Fruit fly (Drosophila melanogaster) whole organism, embryonic: ENCODE data around the gene mRpS14.
A peak's percentile ranks its signal among the peaks of the same experiment; 100 is the strongest.

Source experiments
- Aef1 ChIP-seq: fragments of 200-800 bp; sonication (Bioruptor generic); IDR thresholded peaks from 3 replicates; pipeline ENCODE4 v1.3.6; 2022; ENCODE audit warnings: missing biosample characterization, missing genetic modification characterization
- Antp ChIP-seq: fragments of 200-800 bp; sonication (Bioruptor generic); optimal IDR thresholded peaks from 3 replicates; lab custom pipeline; 2016; ENCODE audit warnings: missing biosample characterization, missing genetic modification characterization
- CG10366 ChIP-seq: fragments of 200-800 bp; sonication (Bioruptor generic); IDR thresholded peaks from 2 replicates; pipeline ENCODE4 v1.3.6; 2022; ENCODE audit warnings: missing biosample characterization, missing genetic modification characterization
- CG10462 ChIP-seq: fragments of 200-800 bp; sonication (Bioruptor generic); optimal IDR thresholded peaks from 2 replicates; lab custom pipeline; 2016; ENCODE audit warnings: missing biosample characterization, missing genetic modification characterization
- CG11504 ChIP-seq: fragments of 200-800 bp; sonication (Bioruptor generic); optimal IDR thresholded peaks from 3 replicates; lab custom pipeline; 2019; ENCODE audit warnings: missing biosample characterization, mild to moderate bottlenecking, missing genetic modification characterization, moderate library complexity
- CG14050 ChIP-seq: fragments of 200-800 bp; sonication (Bioruptor generic); IDR thresholded peaks from 3 replicates; pipeline ENCODE4 v1.3.6; 2022; ENCODE audit warnings: missing biosample characterization, missing genetic modification characterization
- CG1603 ChIP-seq: fragments of 200-800 bp; sonication (Bioruptor generic); optimal IDR thresholded peaks from 2 replicates; lab custom pipeline; 2019; ENCODE audit warnings: missing biosample characterization, mild to moderate bottlenecking, missing genetic modification characterization, moderate library complexity
- CG16813 ChIP-seq: fragments of 200-800 bp; sonication (Bioruptor generic); IDR thresholded peaks from 3 replicates; pipeline ENCODE4 v1.3.6; 2022; ENCODE audit warnings: missing biosample characterization, missing genetic modification characterization; ENCODE audit not compliant: partially characterized antibody
- CG2712 ChIP-seq: fragments of 200-800 bp; optimal IDR thresholded peaks from 3 replicates; lab custom pipeline; 2019; ENCODE audit warnings: missing biosample characterization, mild to moderate bottlenecking, missing genetic modification characterization, moderate library complexity
- CG3847 ChIP-seq: fragments of 200-800 bp; sonication (Bioruptor generic); IDR thresholded peaks from 2 replicates; pipeline ENCODE4 v1.3.6; 2022; ENCODE audit warnings: missing biosample characterization, missing genetic modification characterization
- CG4424 ChIP-seq: fragments of 200-800 bp; sonication (Bioruptor generic); optimal IDR thresholded peaks from 3 replicates; lab custom pipeline; 2016; ENCODE audit warnings: missing biosample characterization, missing genetic modification characterization
- CG4730 ChIP-seq: fragments of 200-800 bp; sonication (Bioruptor generic); IDR thresholded peaks from 2 replicates; pipeline ENCODE4 v1.3.6; 2022; ENCODE audit warnings: missing biosample characterization, missing genetic modification characterization
- CG7839 ChIP-seq: fragments of 200-800 bp; sonication (Bioruptor generic); optimal IDR thresholded peaks from 3 replicates; lab custom pipeline; 2018; ENCODE audit warnings: missing biosample characterization, mild to moderate bottlenecking, missing genetic modification characterization, moderate library complexity
- CG9932 ChIP-seq: fragments of 200-800 bp; sonication (Bioruptor generic); IDR thresholded peaks from 2 replicates; pipeline ENCODE4 v1.3.6; 2022; ENCODE audit warnings: missing biosample characterization, missing genetic modification characterization
- Chrac-16 ChIP-seq: fragments of 200-800 bp; sonication (Bioruptor generic); optimal IDR thresholded peaks from 3 replicates; lab custom pipeline; 2016; ENCODE audit warnings: missing biosample characterization, missing genetic modification characterization
- CkIIα-i1 ChIP-seq: fragments of 200-800 bp; sonication (Bioruptor generic); IDR thresholded peaks from 2 replicates; pipeline ENCODE4 v1.3.6; 2022; ENCODE audit warnings: missing biosample characterization, missing genetic modification characterization
- Dip2 ChIP-seq: fragments of 200-800 bp; sonication (Bioruptor generic); IDR thresholded peaks from 2 replicates; pipeline ENCODE4 v1.3.6; 2022; ENCODE audit warnings: missing biosample characterization, missing genetic modification characterization
- Dll ChIP-seq: fragments of 200-800 bp; sonication (Bioruptor generic); IDR thresholded peaks from 4 replicates; pipeline ENCODE4 v1.3.6; 2022; ENCODE audit warnings: missing biosample characterization, missing genetic modification characterization; ENCODE audit not compliant: partially characterized antibody
- Doc2 ChIP-seq: fragments of 200-800 bp; sonication (Bioruptor generic); IDR thresholded peaks from 2 replicates; pipeline ENCODE4 v1.3.6; 2022; ENCODE audit warnings: missing biosample characterization, missing genetic modification characterization
- E2f1 ChIP-seq: fragments of 200-800 bp; sonication (Bioruptor generic); IDR thresholded peaks from 2 replicates; pipeline ENCODE4 v1.3.6; 2022; ENCODE audit warnings: missing biosample characterization, missing genetic modification characterization
- Fer1 ChIP-seq: fragments of 200-800 bp; sonication (Bioruptor generic); optimal IDR thresholded peaks from 2 replicates; lab custom pipeline; 2017; ENCODE audit warnings: missing biosample characterization, mild to moderate bottlenecking, missing genetic modification characterization
- HLH4C ChIP-seq: fragments of 200-800 bp; sonication (Bioruptor generic); IDR thresholded peaks from 3 replicates; pipeline ENCODE4 v1.3.6; 2022; ENCODE audit warnings: missing biosample characterization, missing genetic modification characterization; ENCODE audit not compliant: partially characterized antibody
- Hr39 ChIP-seq: fragments of >200 bp; optimal IDR thresholded peaks from 2 replicates; lab custom pipeline; 2017
- Hr78 ChIP-seq, 2 experiments: fragments of 200-800 bp in 1 of 2; fragments of >200 bp in 1 of 2; sonication (Bioruptor generic) in 1 of 2; optimal IDR thresholded peaks; 2 replicates each; lab custom pipeline; 2017 to 2019; ENCODE audit warnings: missing biosample characterization in 2 of 2, missing genetic modification characterization in 2 of 2, mild to moderate bottlenecking in 1 of 2, moderate library complexity in 1 of 2
- Kr ChIP-seq: fragments of 200-800 bp; sonication (Bioruptor generic); optimal IDR thresholded peaks from 2 replicates; lab custom pipeline; 2017; ENCODE audit warnings: missing biosample characterization, mild to moderate bottlenecking, missing genetic modification characterization
- NFAT ChIP-seq: fragments of 200-800 bp; sonication (Bioruptor generic); IDR thresholded peaks from 2 replicates; pipeline ENCODE4 v1.3.6; 2022; ENCODE audit warnings: missing biosample characterization, missing genetic modification characterization
- Poxn ChIP-seq: fragments of 200-800 bp; sonication (Bioruptor generic); IDR thresholded peaks from 2 replicates; pipeline ENCODE4 v1.3.6; 2022; ENCODE audit warnings: missing biosample characterization, missing genetic modification characterization
- Side ChIP-seq: fragments of 200-800 bp; sonication (Bioruptor generic); optimal IDR thresholded peaks from 2 replicates; lab custom pipeline; 2016; ENCODE audit warnings: missing biosample characterization, missing genetic modification characterization
- Spps ChIP-seq: fragments of 200-800 bp; sonication (Bioruptor generic); optimal IDR thresholded peaks from 2 replicates; lab custom pipeline; 2018; ENCODE audit warnings: missing biosample characterization, mild to moderate bottlenecking, missing genetic modification characterization
- bab2 ChIP-seq: fragments of 200-800 bp; sonication (Bioruptor generic); optimal IDR thresholded peaks from 2 replicates; lab custom pipeline; 2016; ENCODE audit warnings: missing biosample characterization, missing genetic modification characterization
- btn ChIP-seq: fragments of 200-800 bp; sonication (Bioruptor generic); optimal IDR thresholded peaks from 2 replicates; lab custom pipeline; 2016; ENCODE audit warnings: missing biosample characterization, missing genetic modification characterization
- chinmo ChIP-seq: fragments of 200-800 bp; sonication (Bioruptor generic); IDR thresholded peaks from 4 replicates; pipeline ENCODE4 v1.3.6; 2022; ENCODE audit warnings: missing biosample characterization, missing genetic modification characterization; ENCODE audit not compliant: partially characterized antibody
- crc ChIP-seq: fragments of 200-800 bp; sonication (Bioruptor generic); optimal IDR thresholded peaks from 2 replicates; lab custom pipeline; 2016; ENCODE audit warnings: missing biosample characterization, missing genetic modification characterization
- fd3F ChIP-seq: fragments of 200-800 bp; sonication (Bioruptor generic); optimal IDR thresholded peaks from 2 replicates; lab custom pipeline; 2018; ENCODE audit warnings: missing biosample characterization, mild to moderate bottlenecking, missing genetic modification characterization, moderate library complexity
- fu2 ChIP-seq: fragments of 200-800 bp; sonication (Bioruptor generic); optimal IDR thresholded peaks from 2 replicates; lab custom pipeline; 2016; ENCODE audit warnings: missing biosample characterization, missing genetic modification characterization
- gfzf ChIP-seq: fragments of 200-800 bp; sonication (Bioruptor generic); optimal IDR thresholded peaks from 2 replicates; lab custom pipeline; 2016; ENCODE audit warnings: missing biosample characterization, mild to moderate bottlenecking, missing genetic modification characterization, moderate library complexity
- grn ChIP-seq: fragments of 200-800 bp; sonication (Bioruptor generic); optimal IDR thresholded peaks from 3 replicates; lab custom pipeline; 2017; ENCODE audit warnings: missing biosample characterization, missing genetic modification characterization
- lilli ChIP-seq: fragments of 200-800 bp; sonication (Bioruptor generic); optimal IDR thresholded peaks from 3 replicates; lab custom pipeline; 2016; ENCODE audit warnings: missing biosample characterization, missing genetic modification characterization
- prd ChIP-seq, 3 experiments: fragments of >200 bp in 2 of 3; fragments of 200-800 bp in 1 of 3; sonication (Bioruptor generic) in 1 of 3; optimal IDR thresholded peaks in 2 of 3; IDR thresholded peaks in 1 of 3; 2 replicates in 2 of 3; 3 replicates in 1 of 3; pipeline versions ENCODE4 v1.3.6 to Lab custom; 2017 to 2022; ENCODE audit warnings: missing biosample characterization in 1 of 3, missing genetic modification characterization in 1 of 3
- repo ChIP-seq: fragments of 200-800 bp; sonication (Bioruptor generic); optimal IDR thresholded peaks from 2 replicates; lab custom pipeline; 2016; ENCODE audit warnings: missing biosample characterization, missing genetic modification characterization
- sd ChIP-seq: fragments of 200-800 bp; sonication (Bioruptor generic); optimal IDR thresholded peaks from 3 replicates; lab custom pipeline; 2018; ENCODE audit warnings: missing biosample characterization, mild to moderate bottlenecking, missing genetic modification characterization, moderate library complexity
- sens ChIP-seq: fragments of 200-800 bp; sonication (Bioruptor generic); peaks from one replicate; lab custom pipeline; 2016; ENCODE audit warnings: missing biosample characterization, missing genetic modification characterization
- tap ChIP-seq: fragments of 200-800 bp; optimal IDR thresholded peaks from 3 replicates; lab custom pipeline; 2019; ENCODE audit warnings: missing biosample characterization, mild to moderate bottlenecking, missing genetic modification characterization, moderate library complexity
- tna ChIP-seq: fragments of 200-800 bp; sonication (Bioruptor generic); IDR thresholded peaks from 2 replicates; pipeline ENCODE4 v1.3.6; 2022; ENCODE audit warnings: missing biosample characterization, missing genetic modification characterization; ENCODE audit not compliant: partially characterized antibody
- trem ChIP-seq: fragments of 200-800 bp; optimal IDR thresholded peaks from 3 replicates; lab custom pipeline; 2019; ENCODE audit warnings: missing biosample characterization, mild to moderate bottlenecking, missing genetic modification characterization, moderate library complexity
- ttk ChIP-seq: fragments of 200-800 bp; sonication (Bioruptor generic); IDR thresholded peaks from 2 replicates; pipeline ENCODE4 v2.1.2; 2022; ENCODE audit warnings: missing biosample characterization, missing genetic modification characterization
- wor ChIP-seq: fragments of 200-800 bp; sonication (Bioruptor generic); IDR thresholded peaks from 2 replicates; pipeline ENCODE4 v1.3.6; 2022; ENCODE audit warnings: missing biosample characterization, missing genetic modification characterization
- zfh1 ChIP-seq: fragments of 200-800 bp; sonication (Bioruptor generic); IDR thresholded peaks from 3 replicates; pipeline ENCODE4 v1.3.6; 2022; ENCODE audit warnings: missing biosample characterization, missing genetic modification characterization

The mRpS14 gene

DNA sequence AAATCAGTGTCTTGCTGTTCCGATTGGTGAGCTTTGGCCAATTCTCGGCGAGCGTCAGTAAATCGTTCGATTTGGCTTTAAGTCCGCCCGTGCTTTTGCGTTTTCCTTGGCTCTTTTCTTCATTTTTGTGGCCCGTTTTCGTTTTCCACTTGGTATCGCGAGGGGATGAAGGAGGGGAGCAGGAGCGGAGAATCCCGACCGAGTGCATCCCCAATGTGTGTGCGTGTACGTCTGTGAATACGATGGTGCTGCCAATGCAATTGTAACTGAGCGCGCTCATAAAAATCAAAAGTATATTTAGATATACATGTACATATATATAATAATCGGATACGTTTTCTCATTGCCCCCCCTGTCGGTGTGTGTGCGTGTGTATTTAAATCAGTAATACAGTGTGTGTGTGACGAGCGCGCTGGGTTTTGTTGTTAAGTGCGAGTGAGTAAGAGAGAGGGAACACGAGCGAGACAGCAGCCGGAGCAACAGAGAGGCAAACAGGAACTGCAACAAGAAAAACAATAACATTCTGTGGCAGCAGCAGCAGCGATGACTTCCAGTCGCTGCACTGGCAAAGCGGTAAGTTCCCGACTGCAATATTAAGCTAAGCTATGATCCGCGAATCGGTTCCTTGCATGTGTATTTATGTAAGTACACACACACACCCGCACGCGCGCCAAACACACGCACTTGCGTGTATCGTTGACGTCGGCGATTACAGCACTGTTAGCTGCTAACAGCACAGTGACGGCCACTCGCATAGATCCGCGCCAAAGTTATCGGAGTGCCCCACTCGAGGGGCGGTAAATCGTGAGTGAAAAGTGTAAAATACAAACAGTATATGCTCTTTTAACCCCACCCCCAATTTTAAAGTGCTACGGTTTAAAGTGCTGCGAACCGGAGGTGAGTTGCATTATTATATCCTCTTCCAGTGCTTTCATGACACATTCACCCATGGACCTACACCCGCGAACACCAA, 15.9 kb upstream of the mRpS14 start (continued):
- TF ChIP-seq gfzf (GFP tag; lab: Kevin White, UChicago) (no peak), CG10366 (peak; percentile 42), CG16813 (GFP tag; lab: Robert Waterston, UW) (no peak), chinmo (GFP tag; lab: Robert Waterston, UW) (no peak), CG1603 (peak; percentile 77), fd3F (GFP tag; lab: Kevin White, UChicago) (peak; percentile 45), CG3847 (GFP tag; lab: Robert Waterston, UW) (peak; percentile 51), Hr78 (GFP tag; optimal IDR thresholded peaks at IDR 0.05; lab: Kevin White, UChicago) (no peak), CG11504 (tag; lab: Kevin White, UChicago) (peak; percentile 72), lilli (peak; percentile 70), Fer1 (peak; percentile 77), sd (tag; lab: Kevin White, UChicago) (no peak), fu2 (peak; percentile 45), Side (peak; percentile 62), Antp (peak; percentile 73), trem (no peak), CG2712 (tag; lab: Kevin White, UChicago) (peak; percentile 44), zfh1 (GFP tag; lab: Robert Waterston, UW) (peak; percentile 57; the same call in 2 of the 3 replicates), CG4424 (GFP tag; lab: Kevin White, UChicago) (peak; percentile 18), CG10462 (GFP tag; lab: Kevin White, UChicago) (no peak), E2f1 (GFP tag; lab: Robert Waterston, UW) (peak; percentile 33; the same call in 1 of the 2 replicates), Dll (GFP tag; lab: Robert Waterston, UW) (no peak), wor (0 out of 2 replicates have a peak, but pooled peaks have one; percentile 27), Dip2 (GFP tag; lab: Robert Waterston, UW) (no peak), Poxn (GFP tag; lab: Robert Waterston, UW) (no peak), CG7839 (tag; lab: Kevin White, UChicago) (peak; percentile 63), Aef1 (GFP tag; lab: Robert Waterston, UW) (peak; percentile 22; the same call in 1 of the 3 replicates), repo (no peak), HLH4C (no peak), Chrac-16 (GFP tag; lab: Kevin White, UChicago) (peak; percentile 22), NFAT (GFP tag; lab: Robert Waterston, UW) (no peak), btn (GFP tag; lab: Kevin White, UChicago) (peak; percentile 3), ttk (GFP tag; lab: Robert Waterston, UW) (0 out of 2 replicates have a peak, but pooled peaks have one; percentile 25), CG14050 (no peak), grn (GFP tag; lab: Kevin White, UChicago) (no peak), bab2 (GFP tag; lab: Kevin White, UChicago) (peak; percentile 30), Doc2 (GFP tag; lab: Robert Waterston, UW) (no peak), crc (GFP tag; lab: Kevin White, UChicago) (no peak), sens (GFP tag; lab: Kevin White, UChicago) (peak; percentile 70), Kr (GFP tag; lab: Kevin White, UChicago) (no peak), prd (optimal IDR thresholded peaks at IDR 0.05; lab: Kevin White, UChicago) (no peak), prd (GFP tag; IDR thresholded peaks at IDR 0.05; lab: Robert Waterston, UW) (peak; percentile 60), CkIIα-i1 (GFP tag; lab: Robert Waterston, UW) (no peak), CG9932 (peak; percentile 67), Spps (tag; lab: Kevin White, UChicago) (no peak), CG4730 (GFP tag; lab: Robert Waterston, UW) (0 out of 2 replicates have a peak, but pooled peaks have one; percentile 20), Hr39 (no peak), tna (GFP tag; lab: Robert Waterston, UW) (no peak), tap (tag; lab: Kevin White, UChicago) (peak; percentile 46)
